Fruit fly (Drosophila melanogaster): ENCODE data around the gene CG10877.

Gene CG10877

DNA sequence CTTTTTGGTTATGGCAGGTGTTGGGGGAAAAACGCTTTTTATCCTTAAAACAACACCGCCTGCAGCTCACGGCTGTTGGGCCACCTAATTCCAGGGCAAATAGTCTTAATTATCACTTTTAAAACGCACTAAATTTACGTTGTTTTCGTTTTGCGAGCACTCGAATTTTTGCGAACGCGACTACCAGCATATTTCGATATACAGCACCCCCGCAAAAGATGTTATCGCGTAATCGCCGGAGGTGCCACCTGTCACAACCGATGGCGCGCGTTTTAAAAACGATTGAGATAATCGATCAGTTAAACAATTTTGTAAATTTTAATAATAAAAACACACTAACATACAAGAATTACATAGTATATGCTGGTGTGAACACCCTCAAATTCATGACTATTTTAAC lies 11.8 kb downstream of the CG10877 start, which contains the start of gene Stat92E (continued):
- TF ChIP-seq Stat92E (GFP tag; optimal IDR thresholded peaks at IDR 0.05) (no peak), CG13123 (GFP tag; optimal IDR thresholded peaks at IDR 0.05) (no peak), crp (GFP tag; optimal IDR thresholded peaks at IDR 0.05) (no peak), Xrp1 (GFP tag; IDR thresholded peaks at IDR 0.05) (no peak), da (GFP tag; optimal IDR thresholded peaks at IDR 0.05) (no peak), CG10543 (GFP tag; optimal IDR thresholded peaks at IDR 0.05) (no peak), CG17359 (tag; optimal IDR thresholded peaks at IDR 0.05) (no peak), CG7928 (GFP tag; optimal IDR thresholded peaks at IDR 0.05) (no peak), slp2 (GFP tag; optimal IDR thresholded peaks at IDR 0.05) (no peak), CG7556 (GFP tag; optimal IDR thresholded peaks at IDR 0.05) (no peak), Fer3 (tag; optimal IDR thresholded peaks at IDR 0.05) (no peak), sim (GFP tag; IDR thresholded peaks at IDR 0.05) (no peak), dm (GFP tag; optimal IDR thresholded peaks at IDR 0.05) (no peak), D19A (tag; optimal IDR thresholded peaks at IDR 0.05) (no peak), CG14441 (GFP tag; IDR thresholded peaks at IDR 0.05) (no peak), CG16863 (GFP tag; optimal IDR thresholded peaks at IDR 0.05) (no peak), CG9797 (GFP tag; optimal IDR thresholded peaks at IDR 0.05) (no peak), gem (tag; optimal IDR thresholded peaks at IDR 0.05) (no peak), chn (GFP tag; optimal IDR thresholded peaks at IDR 0.05) (no peak), nerfin-2 (GFP tag; IDR thresholded peaks at IDR 0.05; ENCODE audit: partially characterized antibody) (peak; percentile 33; the same call in 1 of the 2 replicates), CG10209 (GFP tag; optimal IDR thresholded peaks at IDR 0.05) (no peak), klu (GFP tag; IDR thresholded peaks at IDR 0.05) (peak; percentile 56; the same call in 1 of the 2 replicates), HmgD (GFP tag; optimal IDR thresholded peaks at IDR 0.05) (no peak), rib (GFP tag; IDR thresholded peaks at IDR 0.05) (no peak), CG33557 (GFP tag; optimal IDR thresholded peaks at IDR 0.05) (no peak), CG31441 (GFP tag; IDR thresholded peaks at IDR 0.05) (no peak), ci (GFP tag; IDR thresholded peaks at IDR 0.05) (0 out of 3 replicates have a peak, but pooled peaks have one; percentile 6), CG4404 (GFP tag; IDR thresholded peaks at IDR 0.05) (no peak), CG13775 (GFP tag; optimal IDR thresholded peaks at IDR 0.05) (no peak), CG17186 (GFP tag; optimal IDR thresholded peaks at IDR 0.05) (peak; percentile 45), CG8765 (GFP tag; IDR thresholded peaks at IDR 0.05) (no peak), CG32772 (GFP tag; IDR thresholded peaks at IDR 0.05) (no peak), grn (GFP tag; optimal IDR thresholded peaks at IDR 0.05) (peak; percentile 87), Myb (GFP tag; optimal IDR thresholded peaks at IDR 0.05) (no peak), Ssrp (tag; optimal IDR thresholded peaks at IDR 0.05) (no peak), dimm (GFP tag; IDR thresholded peaks at IDR 0.05) (no peak), Chrac-16 (GFP tag; optimal IDR thresholded peaks at IDR 0.05) (no peak), trh (GFP tag; optimal IDR thresholded peaks at IDR 0.05) (no peak), pfk (GFP tag; optimal IDR thresholded peaks at IDR 0.05) (no peak), Neu2 (GFP tag; optimal IDR thresholded peaks at IDR 0.05; ENCODE audit: borderline replicate concordance) (no peak), ewg (GFP tag; optimal IDR thresholded peaks at IDR 0.05) (no peak), dan (GFP tag; IDR thresholded peaks at IDR 0.05) (no peak), CG17802 (tag; optimal IDR thresholded peaks at IDR 0.05) (no peak), Scr (GFP tag; IDR thresholded peaks at IDR 0.05; ENCODE audit: partially characterized antibody) (peak; percentile 37; the same call in 1 of the 2 replicates), mam (GFP tag; optimal IDR thresholded peaks at IDR 0.05) (no peak), lbe (GFP tag; optimal IDR thresholded peaks at IDR 0.05) (no peak), CG1603 (tag; optimal IDR thresholded peaks at IDR 0.05) (peak; percentile 28), E2f2 (GFP tag; IDR thresholded peaks at IDR 0.05) (peak; percentile 96), CG3847 (GFP tag; IDR thresholded peaks at IDR 0.05) (no peak), Eip74EF (GFP tag; optimal IDR thresholded peaks at IDR 0.05) (no peak), CG13287 (GFP tag; IDR thresholded peaks at IDR 0.05; ENCODE audit: partially characterized antibody) (peak; percentile 10; the same call in 1 of the 2 replicates)
